Fruit fly (Drosophila melanogaster): ENCODE measurements around the gene CG33189.

Gene CG33189

DNA sequence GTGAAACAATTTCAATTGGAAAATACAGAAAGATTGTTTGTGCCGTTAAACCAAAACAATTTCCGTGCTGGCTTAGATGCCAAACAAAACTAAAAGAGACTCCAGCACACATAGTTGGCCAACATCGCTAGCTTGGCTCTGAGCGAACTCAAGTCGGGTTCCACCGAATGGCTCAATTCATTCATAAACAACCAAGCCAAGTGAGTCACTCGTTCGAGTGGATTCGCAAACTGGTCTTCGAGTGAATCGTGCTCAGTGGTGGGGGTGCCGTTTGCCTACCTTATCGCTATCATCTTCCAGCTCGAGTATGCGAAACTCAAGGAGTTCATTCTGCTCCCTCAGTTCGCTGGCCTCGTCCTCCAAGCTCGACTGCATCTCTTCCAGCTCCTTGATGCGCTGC lies 4.9 kb upstream of the CG33189 start:
- TF ChIP-seq EcR (GFP tag; optimal IDR thresholded peaks at IDR 0.05) (peak; percentile 82), CG34367 (tag; optimal IDR thresholded peaks at IDR 0.05) (no peak), Snoo (tag; optimal IDR thresholded peaks at IDR 0.05) (no peak), CG4496 (GFP tag; IDR thresholded peaks at IDR 0.05) (0 out of 3 replicates have a peak, but pooled peaks have one; percentile 23)

DNA sequence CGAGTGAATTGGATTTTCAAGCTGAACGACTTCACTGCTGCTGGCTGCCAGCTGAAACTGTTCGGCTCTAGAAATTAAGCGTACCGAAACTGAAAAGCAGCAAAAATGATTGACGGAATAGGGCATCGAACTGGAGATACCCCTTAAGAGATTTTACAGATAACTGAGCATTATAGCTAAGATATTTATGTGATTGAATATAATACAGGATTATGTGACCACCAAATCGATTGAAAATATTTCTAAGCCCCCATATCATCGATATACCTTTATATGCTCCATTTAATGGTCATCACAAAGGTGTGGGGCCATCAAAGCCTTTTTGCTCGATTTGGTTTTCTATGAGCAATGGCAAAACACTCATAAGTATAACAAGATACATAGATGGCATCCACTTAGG lies 4.2 kb upstream of the CG33189 start:
- TF ChIP-seq CG8301 (tag; optimal IDR thresholded peaks at IDR 0.05) = no peak
- peak; percentile 47; the same call in 1 of the 2 replicates for TF ChIP-seq rn (GFP tag; IDR thresholded peaks at IDR 0.05)
- peak; percentile 73 for TF ChIP-seq Ets98B (GFP tag; IDR thresholded peaks at IDR 0.05)
- TF ChIP-seq CG32121 (GFP tag; IDR thresholded peaks at IDR 0.05) = peak; percentile 80
- TF ChIP-seq fd96Ca (GFP tag; IDR thresholded peaks at IDR 0.05) = peak; percentile 62; the same call in 2 of the 3 replicates
- TF ChIP-seq CG14655 (GFP tag; optimal IDR thresholded peaks at IDR 0.05) = no peak
- TF ChIP-seq CG12605 (GFP tag; IDR thresholded peaks at IDR 0.05) = 0 out of 2 replicates have a peak, but pooled peaks have one; percentile 24
- peak; percentile 10; the same call in 1 of the 2 replicates for TF ChIP-seq CG10348 (GFP tag; IDR thresholded peaks at IDR 0.05)
- peak; percentile 85 for TF ChIP-seq CG4496 (GFP tag; IDR thresholded peaks at IDR 0.05)
- no peak for TF ChIP-seq CG9948 (tag; optimal IDR thresholded peaks at IDR 0.05)

dm6 chr3R:8779823-8780222 lies 766 bp downstream of the CG33189 start, which contains the start of gene CG33191:
TSS of gene CG33191 (minus strand) at chr3R:8779923.
- no peak for TF ChIP-seq CG34367 (tag; optimal IDR thresholded peaks at IDR 0.05)
- TF ChIP-seq Snoo (tag; optimal IDR thresholded peaks at IDR 0.05) = no peak

dm6 chr3R:8773135-8773534 lies 7.5 kb downstream of the CG33189 start, which contains the start of gene CG34301:
TSS of gene CG34301 (plus strand) at chr3R:8773435.
- TF ChIP-seq CG8301 (tag; optimal IDR thresholded peaks at IDR 0.05) (no peak), CG9948 (tag; optimal IDR thresholded peaks at IDR 0.05) (no peak), rn (GFP tag; IDR thresholded peaks at IDR 0.05) (no peak), CG17806 (tag; optimal IDR thresholded peaks at IDR 0.05) (no peak), CG4496 (GFP tag; IDR thresholded peaks at IDR 0.05) (no peak), fd96Ca (GFP tag; IDR thresholded peaks at IDR 0.05) (no peak)

- no peak for TF ChIP-seq fd96Ca (GFP tag; IDR thresholded peaks at IDR 0.05)
- TF ChIP-seq CG32121 (GFP tag; IDR thresholded peaks at IDR 0.05) = no peak
- TF ChIP-seq gl (tag; optimal IDR thresholded peaks at IDR 0.05) = no peak
- no peak for TF ChIP-seq rn (GFP tag; IDR thresholded peaks at IDR 0.05)
- no peak for TF ChIP-seq CG14655 (GFP tag; optimal IDR thresholded peaks at IDR 0.05)
- TF ChIP-seq CG15710 (tag; optimal IDR thresholded peaks at IDR 0.05) = no peak
- no peak for TF ChIP-seq CG8159 (tag; optimal IDR thresholded peaks at IDR 0.05)
- no peak for TF ChIP-seq CG9948 (tag; optimal IDR thresholded peaks at IDR 0.05)
- no peak for TF ChIP-seq CG34367 (tag; optimal IDR thresholded peaks at IDR 0.05)
- no peak for TF ChIP-seq CG10348 (GFP tag; IDR thresholded peaks at IDR 0.05)
- TF ChIP-seq Pif1B (GFP tag; optimal IDR thresholded peaks at IDR 0.05) = no peak
- no peak for TF ChIP-seq CG13204 (GFP tag; optimal IDR thresholded peaks at IDR 0.05)
- TF ChIP-seq EcR (GFP tag; optimal IDR thresholded peaks at IDR 0.05) = no peak
- TF ChIP-seq Ets98B (GFP tag; IDR thresholded peaks at IDR 0.05) = no peak
- no peak for TF ChIP-seq CG17806 (tag; optimal IDR thresholded peaks at IDR 0.05)
- no peak for TF ChIP-seq CG8301 (tag; optimal IDR thresholded peaks at IDR 0.05)
- TF ChIP-seq CG4496 (GFP tag; IDR thresholded peaks at IDR 0.05) = no peak
- no peak for TF ChIP-seq Pif1A (GFP tag; optimal IDR thresholded peaks at IDR 0.05)
These were observed 8.0 kb downstream of the CG33189 start, which contains the start of gene CG13318 for dm6 chr3R:8772591-8772990. TSS of gene CG13318 (minus strand) at chr3R:8772691.

- no peak for TF ChIP-seq CG14655 (GFP tag; optimal IDR thresholded peaks at IDR 0.05)
- TF ChIP-seq EcR (GFP tag; optimal IDR thresholded peaks at IDR 0.05) = no peak
- TF ChIP-seq gl (tag; optimal IDR thresholded peaks at IDR 0.05) = no peak
- TF ChIP-seq CG34367 (tag; optimal IDR thresholded peaks at IDR 0.05) = no peak
- TF ChIP-seq rn (GFP tag; IDR thresholded peaks at IDR 0.05) = no peak
- TF ChIP-seq Pif1B (GFP tag; optimal IDR thresholded peaks at IDR 0.05) = no peak
- TF ChIP-seq CG8159 (tag; optimal IDR thresholded peaks at IDR 0.05) = no peak
- TF ChIP-seq CG10348 (GFP tag; IDR thresholded peaks at IDR 0.05) = no peak
- no peak for TF ChIP-seq Ets98B (GFP tag; IDR thresholded peaks at IDR 0.05)
- TF ChIP-seq Pif1A (GFP tag; optimal IDR thresholded peaks at IDR 0.05) = no peak
- TF ChIP-seq CG32121 (GFP tag; IDR thresholded peaks at IDR 0.05) = no peak
- TF ChIP-seq CG4496 (GFP tag; IDR thresholded peaks at IDR 0.05) = no peak
- TF ChIP-seq CG12605 (GFP tag; IDR thresholded peaks at IDR 0.05) = no peak
- no peak for TF ChIP-seq D1 (tag; optimal IDR thresholded peaks at IDR 0.05)
- no peak for TF ChIP-seq CG15710 (tag; optimal IDR thresholded peaks at IDR 0.05)
- TF ChIP-seq CG13204 (GFP tag; optimal IDR thresholded peaks at IDR 0.05) = no peak
These were observed 11.5 kb downstream of the CG33189 start, which contains the start of gene CG8236 for dm6 chr3R:8769094-8769493. TSS of gene CG8236 (plus strand) at chr3R:8769394.

DNA sequence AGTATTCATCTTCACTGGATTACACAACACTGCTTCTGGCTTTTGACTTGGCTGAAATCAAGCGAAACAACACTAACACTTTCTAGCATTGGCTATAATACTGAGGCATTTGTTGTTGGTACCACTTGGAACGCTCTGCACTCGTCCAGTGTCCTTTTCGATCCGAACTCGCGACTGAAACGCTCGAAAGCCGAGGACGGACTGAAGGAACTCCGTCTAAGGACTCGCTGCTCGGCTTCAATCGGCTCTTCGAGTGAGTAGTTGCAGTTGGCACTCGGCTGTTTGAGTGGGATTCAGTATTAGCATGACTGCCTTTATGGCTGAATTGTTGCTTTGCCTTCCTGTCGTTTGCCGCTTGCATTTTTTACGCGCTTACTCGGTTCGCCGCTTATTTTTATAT lies 12.6 kb downstream of the CG33189 start, which contains the start of the genes CG34135 and CG11768:
Gene CG34135 (minus strand): TSS at position 194 of the 400 bp plus-strand sequence.
Gene CG11768 (minus strand): TSS at position 203 of the 400 bp plus-strand sequence.
- TF ChIP-seq CG17806 (tag; optimal IDR thresholded peaks at IDR 0.05) (no peak), EcR (GFP tag; optimal IDR thresholded peaks at IDR 0.05) (no peak), CG8301 (tag; optimal IDR thresholded peaks at IDR 0.05) (no peak), CG9948 (tag; optimal IDR thresholded peaks at IDR 0.05) (no peak)

Measured in whole organism, pupa.